Worm (Caenorhabditis elegans): Measurements from ENCODE around the gene K01A2.5.

DNA sequence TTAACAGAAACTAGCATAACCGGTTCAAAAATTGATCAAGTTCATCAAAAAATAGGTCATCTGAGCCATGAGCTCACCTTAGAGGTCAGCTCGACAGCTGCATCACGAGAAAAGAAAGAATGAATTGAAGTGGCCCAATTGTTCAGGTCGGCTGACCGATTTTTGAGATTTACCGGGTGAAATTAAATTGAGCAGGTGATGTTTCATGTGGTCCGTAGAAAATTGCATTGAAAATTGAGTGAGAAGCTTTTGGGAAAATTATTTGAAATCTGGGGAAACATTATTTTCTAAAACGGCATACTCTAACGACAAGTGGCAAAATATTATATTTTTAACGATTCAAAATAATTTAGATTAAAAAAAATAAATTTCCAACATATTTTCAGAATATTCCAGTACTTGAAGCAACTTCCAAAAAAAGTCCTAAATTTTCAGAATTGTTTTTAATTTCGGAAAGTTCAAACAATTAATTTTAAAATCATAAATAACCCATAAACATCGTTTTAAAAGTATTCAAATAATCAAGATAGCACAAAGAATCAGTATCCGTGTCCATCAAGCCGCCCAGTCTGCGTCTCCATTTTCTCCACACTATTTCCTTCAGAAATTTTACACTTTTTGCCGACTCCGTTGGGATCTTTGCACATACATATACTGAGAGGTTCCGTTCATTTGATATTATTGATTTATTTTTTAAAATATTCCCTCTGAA lies 24.7 kb downstream of the K01A2.5 start, which contains the start of gene sgcb-1:
- no peak for TF ChIP-seq nhr-28 (tag; optimal IDR thresholded peaks at IDR 0.05)
- TF ChIP-seq zip-8 (tag; optimal IDR thresholded peaks at IDR 0.05), result no peak
- no peak for TF ChIP-seq flh-1 (GFP tag; optimal IDR thresholded peaks at IDR 0.05)
- TF ChIP-seq ces-1 (GFP tag; optimal IDR thresholded peaks at IDR 0.05), result no peak
- no peak for TF ChIP-seq sptf-1 (tag; optimal IDR thresholded peaks at IDR 0.05)
- no peak for TF ChIP-seq ztf-11 (tag; optimal IDR thresholded peaks at IDR 0.05)
- no peak for TF ChIP-seq unc-62 (GFP tag; optimal IDR thresholded peaks at IDR 0.05)
- TF ChIP-seq sem-2 (GFP tag; optimal IDR thresholded peaks at IDR 0.05), result no peak
- TF ChIP-seq lsy-2 (tag; optimal IDR thresholded peaks at IDR 0.05), result no peak
- no peak for TF ChIP-seq elt-3 (tag; optimal IDR thresholded peaks at IDR 0.05)

Measured in whole organism, mixed stage, embryonic.